Worm (Caenorhabditis elegans) whole organism, mixed stage, embryonic: ENCODE results near the gene Y116F11B.8.

ENCODE experiments used
- M03D4.4 ChIP-seq: sonication (generic microtip); optimal IDR thresholded peaks from 2 replicates; lab custom pipeline; 2017; ENCODE audit warnings: mild to moderate bottlenecking, missing genetic modification characterization, missing compliant biosample characterization
- bed-3 ChIP-seq: fragments of 200-800 bp; sonication (Bioruptor generic); optimal IDR thresholded peaks from 3 replicates; lab custom pipeline; 2018; ENCODE audit warnings: mild to moderate bottlenecking, missing genetic modification characterization, moderate library complexity, missing compliant biosample characterization
- blmp-1 ChIP-seq: fragments of 150-350 bp; optimal IDR thresholded peaks from 2 replicates; lab custom pipeline; 2014; ENCODE audit warnings: missing biosample characterization, missing genetic modification characterization
- ceh-39 ChIP-seq: fragments of 150-350 bp; optimal IDR thresholded peaks from 2 replicates; lab custom pipeline; 2014; ENCODE audit warnings: missing biosample characterization, missing genetic modification characterization
- ceh-43 ChIP-seq: fragments of 200-800 bp; sonication (Bioruptor generic); optimal IDR thresholded peaks from 2 replicates; lab custom pipeline; 2018; ENCODE audit warnings: mild to moderate bottlenecking, missing genetic modification characterization, moderate library complexity, missing compliant biosample characterization
- ceh-83 ChIP-seq: fragments of 200-800 bp; sonication (Bioruptor generic); optimal IDR thresholded peaks from 2 replicates; lab custom pipeline; 2018; ENCODE audit warnings: mild to moderate bottlenecking, missing genetic modification characterization, missing compliant biosample characterization
- ces-1 ChIP-seq: fragments of 150-350 bp; optimal IDR thresholded peaks from 2 replicates; lab custom pipeline; 2014; ENCODE audit warnings: missing biosample characterization, missing genetic modification reagents, missing genetic modification characterization
- cnd-1 ChIP-seq: fragments of 200-800 bp; sonication (Bioruptor generic); optimal IDR thresholded peaks from 2 replicates; lab custom pipeline; 2018; ENCODE audit warnings: mild to moderate bottlenecking, missing genetic modification characterization, missing compliant biosample characterization
- drap-1 ChIP-seq: fragments of 200-800 bp; sonication (Bioruptor generic); optimal IDR thresholded peaks from 3 replicates; lab custom pipeline; 2018; ENCODE audit warnings: mild to moderate bottlenecking, missing genetic modification characterization, missing compliant biosample characterization
- elt-1 ChIP-seq: sonication (generic microtip); optimal IDR thresholded peaks from 2 replicates; lab custom pipeline; 2017; ENCODE audit warnings: missing genetic modification characterization, mild to moderate bottlenecking, missing compliant biosample characterization, antibody characterized with exemption, moderate library complexity, borderline replicate concordance; ENCODE audit not compliant: insufficient read depth
- elt-3 ChIP-seq: fragments of 150-350 bp; optimal IDR thresholded peaks from 2 replicates; lab custom pipeline; 2014; ENCODE audit warnings: missing biosample characterization, missing genetic modification characterization
- flh-1 ChIP-seq: fragments of 200-800 bp; sonication (Bioruptor generic); optimal IDR thresholded peaks from 2 replicates; lab custom pipeline; 2018; ENCODE audit warnings: mild to moderate bottlenecking, missing genetic modification characterization, moderate library complexity, missing compliant biosample characterization
- ham-2 ChIP-seq: fragments of 200-800 bp; sonication (Bioruptor generic); optimal IDR thresholded peaks from 2 replicates; lab custom pipeline; 2018; ENCODE audit warnings: mild to moderate bottlenecking, missing genetic modification characterization, missing compliant biosample characterization
- hlh-1 ChIP-seq: fragments of 150-350 bp; optimal IDR thresholded peaks from 2 replicates; lab custom pipeline; 2014; ENCODE audit warnings: missing biosample characterization, missing genetic modification reagents, missing genetic modification characterization
- lin-13 ChIP-seq: fragments of 150-350 bp; optimal IDR thresholded peaks from 2 replicates; lab custom pipeline; 2014; ENCODE audit warnings: missing biosample characterization, missing genetic modification characterization
- lin-32 ChIP-seq: fragments of 200-800 bp; sonication (Bioruptor generic); optimal IDR thresholded peaks from 2 replicates; lab custom pipeline; 2018; ENCODE audit warnings: mild to moderate bottlenecking, missing genetic modification characterization, missing compliant biosample characterization
- lsy-2 ChIP-seq: fragments of 150-350 bp; optimal IDR thresholded peaks from 2 replicates; lab custom pipeline; 2014; ENCODE audit warnings: missing biosample characterization, missing genetic modification characterization
- mab-5 ChIP-seq: fragments of 150-350 bp; optimal IDR thresholded peaks from 2 replicates; lab custom pipeline; 2014; ENCODE audit warnings: missing biosample characterization, missing genetic modification characterization
- mep-1 ChIP-seq: fragments of 150-350 bp; optimal IDR thresholded peaks from 2 replicates; lab custom pipeline; 2017; ENCODE audit warnings: missing biosample characterization, missing genetic modification reagents, missing genetic modification characterization, inconsistent platforms
- mls-2 ChIP-seq: sonication (generic microtip); optimal IDR thresholded peaks from 2 replicates; lab custom pipeline; 2016; ENCODE audit warnings: mild to moderate bottlenecking, missing genetic modification characterization, moderate library complexity, missing compliant biosample characterization
- nhr-12 ChIP-seq: fragments of 150-350 bp; optimal IDR thresholded peaks from 2 replicates; lab custom pipeline; 2014; ENCODE audit warnings: missing biosample characterization, missing genetic modification characterization
- nhr-2 ChIP-seq: fragments of 150-350 bp; optimal IDR thresholded peaks from 2 replicates; lab custom pipeline; 2014; ENCODE audit warnings: missing biosample characterization, missing genetic modification characterization
- nhr-28 ChIP-seq: fragments of 150-350 bp; optimal IDR thresholded peaks from 2 replicates; lab custom pipeline; 2014; ENCODE audit warnings: missing biosample characterization, missing genetic modification characterization
- pha-4 ChIP-seq: fragments of 150-350 bp; optimal IDR thresholded peaks from 2 replicates; lab custom pipeline; 2018; ENCODE audit warnings: missing biosample characterization, missing genetic modification reagents, missing genetic modification characterization
- sem-2 ChIP-seq: fragments of 200-800 bp; sonication (Bioruptor generic); optimal IDR thresholded peaks from 2 replicates; lab custom pipeline; 2018; ENCODE audit warnings: mild to moderate bottlenecking, missing genetic modification characterization, missing compliant biosample characterization
- snpc-4 ChIP-seq: fragments of 150-350 bp; optimal IDR thresholded peaks from 2 replicates; lab custom pipeline; 2014; ENCODE audit warnings: missing biosample characterization, missing genetic modification characterization
- sptf-1 ChIP-seq: sonication (generic microtip); optimal IDR thresholded peaks from 2 replicates; lab custom pipeline; 2017; ENCODE audit warnings: mild to moderate bottlenecking, missing genetic modification characterization, moderate library complexity, missing compliant biosample characterization
- tbx-8 ChIP-seq: fragments of 200-800 bp; sonication (Bioruptor generic); optimal IDR thresholded peaks from 2 replicates; lab custom pipeline; 2018; ENCODE audit warnings: mild to moderate bottlenecking, missing genetic modification characterization, moderate library complexity, missing compliant biosample characterization
- unc-120 ChIP-seq: sonication (generic microtip); optimal IDR thresholded peaks from 2 replicates; lab custom pipeline; 2017; ENCODE audit warnings: missing genetic modification characterization, missing compliant biosample characterization; ENCODE audit not compliant: poor library complexity, severe bottlenecking
- unc-62 ChIP-seq: fragments of 150-350 bp; optimal IDR thresholded peaks from 2 replicates; lab custom pipeline; 2014; ENCODE audit warnings: missing biosample characterization, missing genetic modification reagents, missing genetic modification characterization
- zip-8 ChIP-seq: fragments of 150-350 bp; optimal IDR thresholded peaks from 2 replicates; lab custom pipeline; 2014; ENCODE audit warnings: missing biosample characterization, missing genetic modification characterization
- ztf-11 ChIP-seq: fragments of 150-350 bp; optimal IDR thresholded peaks from 2 replicates; lab custom pipeline; 2014; ENCODE audit warnings: missing biosample characterization, missing genetic modification characterization

Gene Y116F11B.8

ce11 chrV:19829225-19829624, 28.2 kb upstream of the Y116F11B.8 start:
- no peak for TF ChIP-seq unc-120 (tag; lab: Kevin White, UChicago)
- TF ChIP-seq mls-2 (tag; lab: Kevin White, UChicago) = no peak
- TF ChIP-seq ham-2 = peak; percentile 35

ce11 chrV:19830815-19831214, 26.6 kb upstream of the Y116F11B.8 start, which contains the start of gene pcp-4:
TSS of gene pcp-4 (minus strand) at chrV:19831011.
- TF ChIP-seq lin-13 (no peak), ztf-11 (tag; lab: Kevin White, UChicago) (no peak), nhr-2 (no peak), pha-4 (no peak), cnd-1 (tag; lab: Kevin White, UChicago) (no peak), sem-2 (GFP tag; lab: Kevin White, UChicago) (no peak), unc-120 (tag; lab: Kevin White, UChicago) (no peak), nhr-12 (tag; lab: Kevin White, UChicago) (no peak), ham-2 (no peak), ceh-43 (GFP tag; lab: Kevin White, UChicago) (no peak), lsy-2 (tag; lab: Kevin White, UChicago) (no peak), unc-62 (GFP tag; lab: Kevin White, UChicago) (no peak)

DNA sequence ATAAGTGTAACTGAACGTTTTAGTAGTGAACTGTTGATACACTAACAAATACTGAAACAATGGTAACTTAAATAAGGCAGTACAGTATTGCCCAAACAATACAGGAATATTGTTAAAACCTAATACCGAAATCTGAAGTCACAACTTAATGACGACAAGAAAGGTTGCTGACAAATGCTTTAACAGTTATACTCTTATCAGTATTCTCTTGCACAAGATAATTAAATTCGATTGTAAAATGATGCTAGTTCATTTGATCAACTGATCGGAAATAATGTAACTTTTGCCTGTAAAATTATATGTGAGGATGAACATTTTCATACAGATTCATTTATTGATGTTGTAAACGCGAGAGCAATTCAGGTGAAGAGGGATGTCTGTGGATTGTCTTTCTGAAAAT, 25.8 kb upstream of the Y116F11B.8 start:
- TF ChIP-seq pha-4 = no peak
- TF ChIP-seq mab-5 (tag; lab: Kevin White, UChicago) = no peak
- no peak for TF ChIP-seq lin-13
- TF ChIP-seq lsy-2 (tag; lab: Kevin White, UChicago) = no peak
- no peak for TF ChIP-seq nhr-28 (tag; lab: Kevin White, UChicago)
- TF ChIP-seq flh-1 (GFP tag; lab: Kevin White, UChicago) = no peak
- TF ChIP-seq drap-1 = no peak
- no peak for TF ChIP-seq blmp-1 (tag; lab: Kevin White, UChicago)
- no peak for TF ChIP-seq ham-2
- no peak for TF ChIP-seq tbx-8
- TF ChIP-seq nhr-2 = no peak
- TF ChIP-seq M03D4.4 = no peak
- TF ChIP-seq sptf-1 = no peak
- TF ChIP-seq ces-1 = no peak
- TF ChIP-seq mep-1 = no peak
- no peak for TF ChIP-seq lin-32
- no peak for TF ChIP-seq zip-8

DNA sequence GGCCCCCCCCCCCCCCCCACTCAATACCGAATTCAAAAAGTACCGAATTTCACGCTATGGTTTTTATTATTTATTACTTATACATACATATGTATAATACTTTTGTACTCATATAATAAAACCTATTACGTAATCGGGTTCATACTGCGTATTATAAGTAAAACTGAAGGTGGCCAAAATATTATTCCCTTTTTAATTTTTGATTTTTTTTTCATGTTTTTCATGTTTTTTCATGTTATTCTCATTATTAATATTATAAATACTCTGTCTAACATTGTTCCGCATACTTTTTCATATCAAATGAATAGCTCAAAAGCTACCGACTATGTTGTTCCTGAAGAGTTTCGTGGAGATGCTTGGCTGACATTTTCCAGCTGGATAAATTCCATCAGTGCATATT, 21.3 kb upstream of the Y116F11B.8 start, which contains the start of gene srw-38:
Gene srw-38, plus strand, starts transcription at position 301 of the 400 bp plus-strand sequence.
- TF ChIP-seq zip-8 = peak; percentile 52
- no peak for TF ChIP-seq ces-1
- TF ChIP-seq elt-1 (tag; lab: Kevin White, UChicago) = no peak

DNA sequence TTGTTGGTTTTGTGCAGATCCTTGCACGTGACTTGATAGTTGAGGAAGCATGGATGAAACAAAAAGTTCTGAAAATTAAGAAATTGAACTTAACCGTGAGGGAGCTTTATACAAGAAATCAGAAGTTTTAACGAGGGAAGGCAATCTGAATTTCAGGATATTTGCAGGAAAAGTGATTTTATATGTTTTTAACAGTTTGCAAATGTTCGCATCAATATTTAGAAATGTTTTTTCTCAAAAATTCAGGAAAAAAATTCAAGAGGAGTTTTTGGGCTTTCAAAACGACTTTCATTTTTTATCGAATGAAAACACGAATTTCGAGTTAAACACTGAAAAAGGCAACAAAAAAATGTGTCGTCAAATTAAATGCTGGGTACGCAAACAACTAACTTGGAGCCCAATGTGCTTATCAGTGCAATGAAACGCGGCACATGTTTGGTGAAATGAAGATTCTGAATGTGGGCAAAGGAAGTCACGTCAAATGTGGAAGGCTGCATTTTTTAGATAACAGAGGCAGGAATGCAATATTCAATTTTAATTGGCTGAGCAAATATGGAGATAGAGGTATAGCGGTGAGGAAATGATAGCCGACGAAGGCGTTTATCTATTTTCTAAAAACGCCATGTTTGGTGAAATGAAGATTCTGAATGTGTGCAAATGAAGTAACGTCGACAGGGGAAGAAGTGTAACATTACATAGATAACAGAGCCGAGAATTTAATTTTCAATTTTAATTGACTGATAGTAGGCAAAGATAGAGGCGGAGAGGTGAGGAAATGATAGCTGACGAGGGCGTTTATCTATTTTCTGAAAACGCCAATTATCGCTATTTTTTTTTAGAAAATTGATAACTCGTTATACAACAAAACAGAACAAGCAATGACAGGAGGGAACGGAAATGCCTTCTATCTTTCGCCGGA, 11.2 kb upstream of the Y116F11B.8 start, which contains the start of gene Y116F11B.6:
Gene Y116F11B.6, minus strand, starts transcription at position 51 of the 919 bp plus-strand sequence.
- TF ChIP-seq drap-1 (no peak), bed-3 (GFP tag; lab: Kevin White, UChicago) (no peak), ces-1 (no peak), tbx-8 (no peak), mab-5 (tag; lab: Kevin White, UChicago) (no peak), snpc-4 (tag; lab: Kevin White, UChicago) (no peak), nhr-2 (no peak), ceh-39 (tag; lab: Kevin White, UChicago) (no peak), elt-3 (no peak), hlh-1 (tag; lab: Kevin White, UChicago) (no peak), elt-1 (tag; lab: Kevin White, UChicago) (no peak), ceh-83 (no peak)
- TF ChIP-seq, all 35 proteins: peak for 0
